Fruit fly (Drosophila melanogaster) whole organism, pupa: Measurements from ENCODE around the gene KP78b.

Experiments used
- CG14655 ChIP-seq: fragments of 200-800 bp; sonication (Bioruptor generic); optimal IDR thresholded peaks from 3 replicates; lab custom pipeline; 2017; ENCODE audit warnings: mild to moderate bottlenecking, missing biosample characterization, missing genetic modification reagents, missing genetic modification characterization
- CG15710 ChIP-seq: fragments of 200-800 bp; sonication (Bioruptor generic); optimal IDR thresholded peaks from 2 replicates; lab custom pipeline; 2018; ENCODE audit warnings: missing biosample characterization, mild to moderate bottlenecking, missing genetic modification characterization, moderate library complexity
- CG17806 ChIP-seq: fragments of 200-800 bp; sonication (Bioruptor generic); optimal IDR thresholded peaks from 2 replicates; lab custom pipeline; 2018; ENCODE audit warnings: missing biosample characterization, mild to moderate bottlenecking, missing genetic modification characterization, moderate library complexity
- CG32121 ChIP-seq: fragments of 200-800 bp; sonication (Bioruptor generic); IDR thresholded peaks from 2 replicates; pipeline ENCODE4 v1.3.6; 2022; ENCODE audit warnings: missing biosample characterization, missing genetic modification characterization
- CG4496 ChIP-seq: fragments of 200-800 bp; sonication (Bioruptor generic); IDR thresholded peaks from 3 replicates; pipeline ENCODE4 v1.3.6; 2022; ENCODE audit warnings: missing biosample characterization, missing genetic modification characterization
- CG9948 ChIP-seq: fragments of 200-800 bp; sonication (Bioruptor generic); optimal IDR thresholded peaks from 2 replicates; lab custom pipeline; 2018; ENCODE audit warnings: missing biosample characterization, mild to moderate bottlenecking, missing genetic modification characterization, moderate library complexity
- EcR ChIP-seq: fragments of 200-800 bp; sonication (Bioruptor generic); optimal IDR thresholded peaks from 3 replicates; lab custom pipeline; 2019; ENCODE audit warnings: missing biosample characterization, missing genetic modification characterization, mild to moderate bottlenecking, moderate library complexity, missing genetic modification reagents
- Ets98B ChIP-seq: fragments of 200-800 bp; sonication (Bioruptor generic); IDR thresholded peaks from 2 replicates; pipeline ENCODE4 v1.3.6; 2022; ENCODE audit warnings: missing biosample characterization, missing genetic modification characterization
- Snoo ChIP-seq: fragments of 200-800 bp; sonication (Bioruptor generic); optimal IDR thresholded peaks from 3 replicates; lab custom pipeline; 2017; ENCODE audit warnings: missing biosample characterization, mild to moderate bottlenecking, missing genetic modification characterization, inconsistent platforms
- fd96Ca ChIP-seq: fragments of 200-800 bp; sonication (Bioruptor generic); IDR thresholded peaks from 3 replicates; pipeline ENCODE4 v1.3.6; 2022; ENCODE audit warnings: missing biosample characterization, missing genetic modification characterization

dm6 chr3R:11312292-11312691 is 40.6 kb downstream of the KP78b start:
- TF ChIP-seq CG14655 = no peak
- no peak for TF ChIP-seq Ets98B
- TF ChIP-seq CG15710 (tag; lab: Kevin White, UChicago) = no peak
- TF ChIP-seq CG17806 (tag; lab: Kevin White, UChicago) = no peak
- TF ChIP-seq CG9948 (tag; lab: Kevin White, UChicago) = no peak
- TF ChIP-seq Snoo (tag; lab: Kevin White, UChicago) = no peak
- no peak for TF ChIP-seq fd96Ca (GFP tag; lab: Robert Waterston, UW)
- no peak for TF ChIP-seq CG4496 (GFP tag; lab: Robert Waterston, UW)
- no peak for TF ChIP-seq EcR (GFP tag; lab: Kevin White, UChicago)
- no peak for TF ChIP-seq CG32121 (GFP tag; lab: Robert Waterston, UW)
